Worm (Caenorhabditis elegans): ENCODE results near the gene C40H1.3.

ce11 chrIII:9353814-9354213, 24.6 kb upstream of the C40H1.3 start:
- TF ChIP-seq hnd-1 (tag; optimal IDR thresholded peaks at IDR 0.05) = no peak
- no peak for TF ChIP-seq ama-1 (optimal IDR thresholded peaks at IDR 0.05)
- TF ChIP-seq flt-1 (GFP tag; IDR thresholded peaks at IDR 0.05) = no peak

Measured in whole organism, early embryonic.